Worm (Caenorhabditis elegans) whole organism, young adult: ENCODE data around the gene T14G12.12.

ENCODE experiments used
- B0261.1 ChIP-seq: sonication (generic microtip); optimal IDR thresholded peaks from 2 replicates; lab custom pipeline; 2016; ENCODE audit warnings: mild to moderate bottlenecking, missing genetic modification characterization, moderate library complexity, missing compliant biosample characterization
- F39B2.1 ChIP-seq: fragments of 200-800 bp; sonication (Bioruptor generic); IDR thresholded peaks from 2 replicates; pipeline ENCODE4 v1.3.6; 2022; ENCODE audit warnings: missing genetic modification reagents, missing genetic modification characterization, missing compliant biosample characterization
- F49E8.2 ChIP-seq: sonication (generic microtip); optimal IDR thresholded peaks from 3 replicates; lab custom pipeline; 2017; ENCODE audit warnings: missing genetic modification characterization, mild to moderate bottlenecking, missing compliant biosample characterization, antibody characterized with exemption, moderate library complexity; ENCODE audit not compliant: insufficient read depth
- F55B11.4 ChIP-seq: sonication (generic microtip); optimal IDR thresholded peaks from 2 replicates; lab custom pipeline; 2016; ENCODE audit warnings: missing compliant biosample characterization, missing genetic modification characterization, borderline replicate concordance; ENCODE audit not compliant: insufficient read depth
- K11D2.4 ChIP-seq: fragments of 200-800 bp; sonication (Bioruptor generic); IDR thresholded peaks from 2 replicates; pipeline ENCODE4 v1.3.6; 2022; ENCODE audit warnings: missing genetic modification reagents, missing genetic modification characterization, missing compliant biosample characterization
- K12H6.12 ChIP-seq: fragments of 200-800 bp; sonication (Bioruptor generic); optimal IDR thresholded peaks from 2 replicates; lab custom pipeline; 2018; ENCODE audit warnings: mild to moderate bottlenecking, missing genetic modification characterization, missing compliant biosample characterization
- T07F8.4 ChIP-seq: sonication (generic microtip); optimal IDR thresholded peaks from 2 replicates; lab custom pipeline; 2016; ENCODE audit warnings: mild to moderate bottlenecking, missing genetic modification characterization, moderate library complexity, missing compliant biosample characterization
- ZK185.1 ChIP-seq: sonication (generic microtip); optimal IDR thresholded peaks from 2 replicates; lab custom pipeline; 2016; ENCODE audit warnings: mild to moderate bottlenecking, missing genetic modification characterization, missing compliant biosample characterization; ENCODE audit not compliant: poor library complexity, severe bottlenecking
- aptf-2 ChIP-seq: fragments of 200-800 bp; sonication (Bioruptor generic); conservative IDR thresholded peaks from 2 replicates; pipeline ENCODE4 v1.3.6; 2022; ENCODE audit warnings: missing genetic modification reagents, missing genetic modification characterization, missing compliant biosample characterization
- cebp-1 ChIP-seq, 2 experiments: fragments of 200-800 bp in 1 of 2; sonication (Bioruptor generic) in 1 of 2; sonication (generic microtip) in 1 of 2; IDR thresholded peaks in 1 of 2; optimal IDR thresholded peaks in 1 of 2; 2 replicates each; pipeline versions ENCODE4 v1.3.6 to Lab custom; 2017 to 2022; ENCODE audit warnings: missing compliant biosample characterization in 2 of 2, missing genetic modification characterization in 2 of 2, mild to moderate bottlenecking in 1 of 2, missing genetic modification reagents in 1 of 2, moderate library complexity in 1 of 2
- ceh-27 ChIP-seq: fragments of 200-800 bp; sonication (Bioruptor generic); optimal IDR thresholded peaks from 2 replicates; lab custom pipeline; 2018; ENCODE audit warnings: mild to moderate bottlenecking, missing genetic modification characterization, moderate library complexity, missing compliant biosample characterization
- chd-7 ChIP-seq: sonication (generic microtip); optimal IDR thresholded peaks from 2 replicates; lab custom pipeline; 2016; ENCODE audit warnings: mild to moderate bottlenecking, missing genetic modification characterization, moderate library complexity, missing compliant biosample characterization
- dpff-1 ChIP-seq: sonication (generic microtip); optimal IDR thresholded peaks from 2 replicates; lab custom pipeline; 2017; ENCODE audit warnings: mild to moderate bottlenecking, missing genetic modification characterization, missing compliant biosample characterization
- egl-18 ChIP-seq: fragments of 200-800 bp; sonication (Bioruptor generic); IDR thresholded peaks from 2 replicates; pipeline ENCODE4 v1.3.6; 2022; ENCODE audit warnings: missing genetic modification reagents, missing genetic modification characterization, missing compliant biosample characterization
- hrde-1 ChIP-seq: sonication (generic microtip); optimal IDR thresholded peaks from 2 replicates; lab custom pipeline; 2016; ENCODE audit warnings: missing genetic modification characterization, mild to moderate bottlenecking, missing compliant biosample characterization, moderate library complexity, missing genotype, missing genetic modification reagents, borderline replicate concordance
- let-607 ChIP-seq, 2 experiments: fragments of 200-800 bp in 1 of 2; sonication (Bioruptor generic) in 1 of 2; sonication (generic microtip) in 1 of 2; optimal IDR thresholded peaks; 2 replicates each; lab custom pipeline; 2016 to 2018; ENCODE audit warnings: mild to moderate bottlenecking in 2 of 2, missing compliant biosample characterization in 2 of 2, missing genetic modification characterization in 2 of 2, moderate library complexity in 2 of 2, missing genotype in 1 of 2
- lin-40 ChIP-seq: sonication (generic microtip); optimal IDR thresholded peaks from 2 replicates; lab custom pipeline; 2016; ENCODE audit warnings: missing genetic modification characterization, mild to moderate bottlenecking, missing compliant biosample characterization, missing genotype, missing genetic modification reagents
- mcd-1 ChIP-seq: fragments of 200-800 bp; sonication (Bioruptor generic); IDR thresholded peaks from 2 replicates; pipeline ENCODE4 v1.3.6; 2022; ENCODE audit warnings: missing genetic modification reagents, missing genetic modification characterization, missing compliant biosample characterization
- nfyb-1 ChIP-seq: fragments of 200-800 bp; sonication (Bioruptor generic); IDR thresholded peaks from 2 replicates; pipeline ENCODE4 v1.3.6; 2022; ENCODE audit warnings: missing genetic modification reagents, missing genetic modification characterization, missing compliant biosample characterization
- pbrm-1 ChIP-seq: fragments of 200-800 bp; sonication (Bioruptor generic); IDR thresholded peaks from 2 replicates; pipeline ENCODE4 v1.3.6; 2022; ENCODE audit warnings: missing genetic modification reagents, missing genetic modification characterization, missing compliant biosample characterization
- repo-1 ChIP-seq: sonication (generic microtip); optimal IDR thresholded peaks from 2 replicates; lab custom pipeline; 2017; ENCODE audit warnings: mild to moderate bottlenecking, missing genetic modification characterization, missing compliant biosample characterization
- sea-2 ChIP-seq: fragments of 200-800 bp; sonication (Bioruptor generic); IDR thresholded peaks from 2 replicates; pipeline ENCODE4 v1.3.6; 2022; ENCODE audit warnings: missing genetic modification characterization, missing compliant biosample characterization
- snpc-4 ChIP-seq, 5 experiments: fragments of 150-350 bp in 1 of 5; sonication (generic microtip) in 4 of 5; optimal IDR thresholded peaks; 2 replicates each; lab custom pipeline; 2014 to 2018; ENCODE audit warnings: missing genetic modification characterization in 5 of 5, missing biosample characterization in 3 of 5, antibody characterized with exemption in 2 of 5, mild to moderate bottlenecking in 2 of 5, missing compliant biosample characterization in 2 of 5, missing genotype in 2 of 5, moderate library complexity in 2 of 5, missing genetic modification reagents in 1 of 5
- somi-1 ChIP-seq: fragments of 200-800 bp; sonication (Bioruptor generic); optimal IDR thresholded peaks from 2 replicates; lab custom pipeline; 2018; ENCODE audit warnings: mild to moderate bottlenecking, missing genetic modification characterization, missing compliant biosample characterization
- unc-62 ChIP-seq: fragments of 150-350 bp; optimal IDR thresholded peaks from 2 replicates; lab custom pipeline; 2014; ENCODE audit warnings: missing biosample characterization, missing genetic modification reagents, missing genetic modification characterization
- zfh-2 ChIP-seq: fragments of 200-800 bp; sonication (Bioruptor generic); conservative IDR thresholded peaks from 2 replicates; pipeline ENCODE4 v1.3.6; 2022; ENCODE audit warnings: missing genetic modification reagents, missing genetic modification characterization, missing compliant biosample characterization
- zim-3 ChIP-seq: sonication (generic microtip); optimal IDR thresholded peaks from 2 replicates; lab custom pipeline; 2017; ENCODE audit warnings: mild to moderate bottlenecking, missing genetic modification characterization, moderate library complexity, missing compliant biosample characterization
- ztf-25 ChIP-seq: fragments of 200-800 bp; sonication (Bioruptor generic); IDR thresholded peaks from 2 replicates; pipeline ENCODE4 v1.3.6; 2022; ENCODE audit warnings: missing genetic modification reagents, missing genetic modification characterization, missing compliant biosample characterization
- ztf-28 ChIP-seq: fragments of 200-800 bp; sonication (Bioruptor generic); IDR thresholded peaks from 2 replicates; pipeline ENCODE4 v1.3.6; 2022; ENCODE audit warnings: missing genetic modification reagents, missing genetic modification characterization, missing compliant biosample characterization
- ztf-6 ChIP-seq: fragments of 200-800 bp; sonication (Bioruptor generic); IDR thresholded peaks from 2 replicates; pipeline ENCODE4 v1.3.6; 2022; ENCODE audit warnings: missing genetic modification reagents, missing genetic modification characterization, missing compliant biosample characterization

The T14G12.12 gene

ce11 chrX:3788483-3788882, 30.2 kb upstream of the T14G12.12 start (continued):
- no peak for TF ChIP-seq F55B11.4 (tag; lab: Kevin White, UChicago)

ce11 chrX:3787431-3788076, 29.3 kb upstream of the T14G12.12 start, which contains the start of gene pmpl-1:
pmpl-1 (plus strand) TSS chrX:3788026.
- TF ChIP-seq hrde-1 (tag; lab: Kevin White, UChicago) (no peak), unc-62 (GFP tag; lab: Kevin White, UChicago) (no peak), ceh-27 (GFP tag; lab: Kevin White, UChicago) (peak; percentile 48), K11D2.4 (0 out of 2 replicates have a peak, but pooled peaks have one; percentile 36), chd-7 (tag; lab: Kevin White, UChicago) (no peak), lin-40 (peak; percentile 5), somi-1 (GFP tag; lab: Kevin White, UChicago) (peak; percentile 32), zfh-2 (GFP tag; lab: Robert Waterston, UW) (0 out of 2 replicates have a peak, but pooled peaks have one; percentile 35), mcd-1 (GFP tag; lab: Robert Waterston, UW) (0 out of 2 replicates have a peak, but pooled peaks have one; percentile 9), cebp-1 (GFP tag; IDR thresholded peaks at IDR 0.05; lab: Robert Waterston, UW) (no peak), cebp-1 (tag; optimal IDR thresholded peaks at IDR 0.05; lab: Kevin White, UChicago) (peak; percentile 15)

- TF ChIP-seq ztf-28 (GFP tag; lab: Robert Waterston, UW) = no peak
- TF ChIP-seq ztf-6 (GFP tag; lab: Robert Waterston, UW) = no peak
- TF ChIP-seq cebp-1 (GFP tag; IDR thresholded peaks at IDR 0.05; lab: Robert Waterston, UW) = peak; percentile 31; the same call in 1 of the 2 replicates
- peak; percentile 58 for TF ChIP-seq cebp-1 (tag; optimal IDR thresholded peaks at IDR 0.05; lab: Kevin White, UChicago)
- no peak for TF ChIP-seq F39B2.1 (GFP tag; lab: Robert Waterston, UW)
Observed at ce11 chrX:3785111-3785808, 27.0 kb upstream of the T14G12.12 start.

ce11 chrX:3783659-3784058, 25.4 kb upstream of the T14G12.12 start:
- no peak for TF ChIP-seq lin-40
- no peak for TF ChIP-seq B0261.1 (tag; lab: Kevin White, UChicago)
- TF ChIP-seq ZK185.1 (tag; lab: Kevin White, UChicago) = no peak
- no peak for TF ChIP-seq nfyb-1 (GFP tag; lab: Robert Waterston, UW)
- no peak for TF ChIP-seq T07F8.4 (tag; lab: Kevin White, UChicago)
- no peak for TF ChIP-seq let-607 (tag; optimal IDR thresholded peaks at IDR 0.05; lab: Kevin White, UChicago)
- TF ChIP-seq pbrm-1 (GFP tag; lab: Robert Waterston, UW) = no peak
- no peak for TF ChIP-seq chd-7 (tag; lab: Kevin White, UChicago)
- no peak for TF ChIP-seq ztf-25 (GFP tag; lab: Robert Waterston, UW)
- TF ChIP-seq F49E8.2 (tag; lab: Kevin White, UChicago) = no peak
- TF ChIP-seq repo-1 (tag; lab: Kevin White, UChicago) = no peak
- TF ChIP-seq K12H6.12 (tag; lab: Kevin White, UChicago) = no peak
- no peak for TF ChIP-seq egl-18 (GFP tag; lab: Robert Waterston, UW)
- no peak for TF ChIP-seq dpff-1 (tag; lab: Kevin White, UChicago)
- TF ChIP-seq sea-2 (GFP tag; lab: Robert Waterston, UW) = no peak
- no peak for TF ChIP-seq zim-3
- TF ChIP-seq aptf-2 (GFP tag; lab: Robert Waterston, UW) = no peak
- no peak for TF ChIP-seq snpc-4 (GFP tag; optimal IDR thresholded peaks at IDR 0.05; lab: Kevin White, UChicago)
- TF ChIP-seq snpc-4 (tag; optimal IDR thresholded peaks at IDR 0.05; lab: Kevin White, UChicago) = no peak
